Worm (Caenorhabditis elegans) whole organism, early embryonic: ENCODE data around the gene F59E11.7.

Experiments used
- B0310.2 ChIP-seq: sonication (generic microtip); optimal IDR thresholded peaks from 2 replicates; lab custom pipeline; 2016; ENCODE audit warnings: mild to moderate bottlenecking, missing genetic modification characterization, missing compliant biosample characterization
- F13C5.2 ChIP-seq: sonication (generic microtip); optimal IDR thresholded peaks from 2 replicates; lab custom pipeline; 2017; ENCODE audit warnings: mild to moderate bottlenecking, missing genetic modification characterization, inconsistent platforms, missing compliant biosample characterization
- aly-1 ChIP-seq: sonication (generic microtip); optimal IDR thresholded peaks from 2 replicates; lab custom pipeline; 2016; ENCODE audit warnings: missing genetic modification characterization, missing compliant biosample characterization
- ama-1 ChIP-seq: fragments of 150-350 bp; optimal IDR thresholded peaks from 2 replicates; lab custom pipeline; 2014
- ceh-13 ChIP-seq: fragments of 200-800 bp; sonication (Bioruptor generic); optimal IDR thresholded peaks from 2 replicates; lab custom pipeline; 2018; ENCODE audit warnings: mild to moderate bottlenecking, missing genetic modification characterization, missing compliant biosample characterization
- flt-1 ChIP-seq: fragments of 200-800 bp; sonication (Bioruptor generic); IDR thresholded peaks from 2 replicates; pipeline ENCODE4 v1.3.6; 2022; ENCODE audit warnings: missing genetic modification characterization, missing compliant biosample characterization
- hmbx-1 ChIP-seq: sonication (generic microtip); optimal IDR thresholded peaks from 2 replicates; lab custom pipeline; 2016; ENCODE audit warnings: mild to moderate bottlenecking, missing genetic modification characterization, missing compliant biosample characterization

- TF ChIP-seq hmbx-1 (no peak), ama-1 (lab: Kevin White, UChicago) (no peak), flt-1 (GFP tag; lab: Robert Waterston, UW) (no peak), F13C5.2 (no peak), aly-1 (tag; lab: Kevin White, UChicago) (no peak), B0310.2 (tag; lab: Kevin White, UChicago) (no peak), ceh-13 (GFP tag; lab: Kevin White, UChicago) (no peak)
Measured at ce11 chrV:8942437-8942978, 47.5 kb upstream of the F59E11.7 start.
